Worm (Caenorhabditis elegans): Measurements from ENCODE around the gene fut-8.

DNA sequence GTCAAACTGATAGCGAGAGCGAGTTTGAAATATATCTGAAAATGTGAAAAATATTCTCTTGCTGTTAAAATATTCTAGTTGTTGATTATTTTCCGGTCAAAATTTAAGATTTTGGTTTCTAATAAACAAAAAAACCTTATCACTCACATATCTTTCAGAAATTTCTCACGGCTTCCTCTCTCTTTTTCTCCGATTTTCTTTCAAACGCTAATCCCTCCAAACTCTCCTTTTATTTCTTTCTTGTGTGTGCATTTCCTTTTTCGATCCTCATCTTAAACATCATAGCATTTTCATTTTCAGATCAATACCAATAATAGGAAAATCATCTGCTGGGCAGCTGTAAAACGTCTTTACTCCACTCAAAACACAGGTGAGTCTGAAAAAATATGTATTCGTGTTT lies 13.0 kb upstream of the fut-8 start, which contains the start of gene fos-1:
- no peak for TF ChIP-seq unc-39 (tag; optimal IDR thresholded peaks at IDR 0.05)
- no peak for TF ChIP-seq lin-13 (tag; optimal IDR thresholded peaks at IDR 0.05)
- TF ChIP-seq nhr-2 (tag; optimal IDR thresholded peaks at IDR 0.05): no peak
- no peak for TF ChIP-seq nhr-12 (tag; optimal IDR thresholded peaks at IDR 0.05)
- no peak for TF ChIP-seq elt-3 (tag; optimal IDR thresholded peaks at IDR 0.05)
- TF ChIP-seq nhr-237 (tag; optimal IDR thresholded peaks at IDR 0.05): no peak
- TF ChIP-seq mep-1 (tag; optimal IDR thresholded peaks at IDR 0.05): no peak

Measured in whole organism, mixed stage, embryonic.